Fruit fly (Drosophila melanogaster) whole organism, embryonic: ENCODE measurements around the gene CG1273.

Experiments
- Aef1 ChIP-seq: fragments of 200-800 bp; sonication (Bioruptor generic); IDR thresholded peaks from 3 replicates; pipeline ENCODE4 v1.3.6; 2022; ENCODE audit warnings: missing biosample characterization, missing genetic modification characterization
- BEAF-32 ChIP-seq: fragments of 200-800 bp; sonication (Bioruptor generic); optimal IDR thresholded peaks from 3 replicates; lab custom pipeline; 2017; ENCODE audit warnings: missing biosample characterization, missing genetic modification characterization, mild to moderate bottlenecking, moderate library complexity, missing genetic modification reagents
- CG1024 ChIP-seq: fragments of 200-800 bp; sonication (Bioruptor generic); IDR thresholded peaks from 2 replicates; pipeline ENCODE4 v1.3.6; 2022; ENCODE audit warnings: missing biosample characterization, missing genetic modification characterization
- CG12219 ChIP-seq: fragments of 200-800 bp; sonication (Bioruptor generic); optimal IDR thresholded peaks from 3 replicates; lab custom pipeline; 2018; ENCODE audit warnings: missing biosample characterization, mild to moderate bottlenecking, missing genetic modification characterization
- CG12391 ChIP-seq: fragments of 200-800 bp; sonication (Bioruptor generic); optimal IDR thresholded peaks from 3 replicates; lab custom pipeline; 2018; ENCODE audit warnings: missing biosample characterization, mild to moderate bottlenecking, missing genetic modification characterization, moderate library complexity
- CG13287 ChIP-seq: fragments of 200-800 bp; sonication (Bioruptor generic); IDR thresholded peaks from 2 replicates; pipeline ENCODE4 v1.3.6; 2022; ENCODE audit warnings: missing biosample characterization, missing genetic modification characterization; ENCODE audit not compliant: partially characterized antibody
- CG13624 ChIP-seq: fragments of 200-800 bp; sonication (Bioruptor generic); optimal IDR thresholded peaks from 2 replicates; lab custom pipeline; 2016; ENCODE audit warnings: missing biosample characterization, missing genetic modification characterization
- CG17359 ChIP-seq: fragments of 200-800 bp; sonication (Bioruptor generic); optimal IDR thresholded peaks from 3 replicates; lab custom pipeline; 2018; ENCODE audit warnings: missing biosample characterization, mild to moderate bottlenecking, missing genetic modification characterization, moderate library complexity
- CG30431 ChIP-seq: fragments of 200-800 bp; sonication (Bioruptor generic); optimal IDR thresholded peaks from 2 replicates; lab custom pipeline; 2017; ENCODE audit warnings: missing biosample characterization, missing genetic modification characterization
- CG33213 ChIP-seq: fragments of 200-800 bp; sonication (Bioruptor generic); optimal IDR thresholded peaks from 3 replicates; lab custom pipeline; 2016; ENCODE audit warnings: missing biosample characterization, missing genetic modification characterization
- CG4404 ChIP-seq: fragments of 200-800 bp; sonication (Bioruptor generic); IDR thresholded peaks from 2 replicates; pipeline ENCODE4 v1.3.6; 2022; ENCODE audit warnings: missing biosample characterization, missing genetic modification characterization
- CG6791 ChIP-seq: fragments of 200-800 bp; sonication (Bioruptor generic); IDR thresholded peaks from 3 replicates; pipeline ENCODE4 v1.3.6; 2022; ENCODE audit warnings: missing biosample characterization, missing genetic modification characterization; ENCODE audit not compliant: partially characterized antibody
- CG7928 ChIP-seq: fragments of 200-800 bp; sonication (Bioruptor generic); optimal IDR thresholded peaks from 2 replicates; lab custom pipeline; 2017; ENCODE audit warnings: missing biosample characterization, mild to moderate bottlenecking, missing genetic modification characterization
- CG8388 ChIP-seq: fragments of 200-800 bp; sonication (Bioruptor generic); optimal IDR thresholded peaks from 2 replicates; lab custom pipeline; 2019; ENCODE audit warnings: missing biosample characterization, mild to moderate bottlenecking, missing genetic modification characterization, moderate library complexity
- CG8765 ChIP-seq: fragments of 200-800 bp; sonication (Bioruptor generic); IDR thresholded peaks from 2 replicates; pipeline ENCODE4 v1.3.6; 2022; ENCODE audit warnings: missing biosample characterization, missing genetic modification characterization
- CG8924 ChIP-seq: fragments of 200-800 bp; optimal IDR thresholded peaks from 3 replicates; lab custom pipeline; 2019; ENCODE audit warnings: missing biosample characterization, mild to moderate bottlenecking, missing genetic modification characterization, moderate library complexity
- Camta ChIP-seq: fragments of 200-800 bp; sonication (Bioruptor generic); optimal IDR thresholded peaks from 2 replicates; lab custom pipeline; 2016; ENCODE audit warnings: missing biosample characterization, missing genetic modification characterization
- D19A ChIP-seq: fragments of 200-800 bp; optimal IDR thresholded peaks from 3 replicates; lab custom pipeline; 2019; ENCODE audit warnings: missing biosample characterization, mild to moderate bottlenecking, missing genetic modification characterization, moderate library complexity
- D19B ChIP-seq: fragments of 200-800 bp; sonication (Bioruptor generic); optimal IDR thresholded peaks from 2 replicates; lab custom pipeline; 2017; ENCODE audit warnings: missing biosample characterization, mild to moderate bottlenecking, missing genetic modification characterization
- H15 ChIP-seq: fragments of 200-800 bp; sonication (Bioruptor generic); IDR thresholded peaks from 3 replicates; pipeline ENCODE4 v1.3.6; 2022; ENCODE audit warnings: missing biosample characterization, missing genetic modification characterization
- Hr39 ChIP-seq: fragments of >200 bp; optimal IDR thresholded peaks from 2 replicates; lab custom pipeline; 2017
- Jarid2 ChIP-seq: fragments of 200-800 bp; sonication (Bioruptor generic); optimal IDR thresholded peaks from 3 replicates; lab custom pipeline; 2017; ENCODE audit warnings: mild to moderate bottlenecking, missing biosample characterization, missing genetic modification reagents, missing genetic modification characterization
- Lhr ChIP-seq: fragments of 200-800 bp; sonication (Bioruptor generic); optimal IDR thresholded peaks from 3 replicates; lab custom pipeline; 2017; ENCODE audit warnings: mild to moderate bottlenecking, missing biosample characterization, missing genetic modification reagents, missing genetic modification characterization
- Med ChIP-seq: fragments of 200-800 bp; sonication (Bioruptor generic); peaks from one replicate; lab custom pipeline; 2016; ENCODE audit warnings: missing biosample characterization, missing genetic modification characterization, mild to moderate bottlenecking, inconsistent platforms, moderate library complexity
- Sox100B ChIP-seq: fragments of 200-800 bp; sonication (Bioruptor generic); optimal IDR thresholded peaks from 3 replicates; lab custom pipeline; 2018; ENCODE audit warnings: missing biosample characterization, mild to moderate bottlenecking, missing genetic modification characterization
- Stat92E ChIP-seq, 3 experiments: fragments of >200 bp in 2 of 3; fragments of 200-800 bp in 1 of 3; sonication (Bioruptor generic) in 1 of 3; optimal IDR thresholded peaks; 2 replicates each; lab custom pipeline; 2017 to 2019; ENCODE audit warnings: missing biosample characterization in 3 of 3, missing genetic modification characterization in 3 of 3, mild to moderate bottlenecking in 1 of 3, moderate library complexity in 1 of 3
- abd-A ChIP-seq: fragments of 200-800 bp; sonication (Bioruptor generic); optimal IDR thresholded peaks from 3 replicates; lab custom pipeline; 2019; ENCODE audit warnings: missing biosample characterization, mild to moderate bottlenecking, missing genetic modification characterization, moderate library complexity
- ase ChIP-seq: fragments of 200-800 bp; sonication (Bioruptor generic); IDR thresholded peaks from 3 replicates; pipeline ENCODE4 v1.3.6; 2022; ENCODE audit warnings: missing biosample characterization, missing genetic modification characterization
- ash1 ChIP-seq: fragments of 200-800 bp; sonication (Bioruptor generic); optimal IDR thresholded peaks from 2 replicates; lab custom pipeline; 2018; ENCODE audit warnings: missing biosample characterization, mild to moderate bottlenecking, missing genetic modification characterization
- bsh ChIP-seq, 2 experiments: fragments of 200-800 bp; sonication (Bioruptor generic); optimal IDR thresholded peaks; 2 replicates each; lab custom pipeline; 2017 to 2018; ENCODE audit warnings: mild to moderate bottlenecking in 2 of 2, missing biosample characterization in 2 of 2, missing genetic modification characterization in 2 of 2, moderate library complexity in 1 of 2
- cato ChIP-seq: fragments of 200-800 bp; sonication (Bioruptor generic); optimal IDR thresholded peaks from 2 replicates; lab custom pipeline; 2016; ENCODE audit warnings: missing biosample characterization, missing genetic modification characterization, borderline replicate concordance
- caup ChIP-seq: fragments of 200-800 bp; sonication (Bioruptor generic); optimal IDR thresholded peaks from 3 replicates; lab custom pipeline; 2017; ENCODE audit warnings: missing biosample characterization, mild to moderate bottlenecking, missing genetic modification characterization, moderate library complexity; ENCODE audit not compliant: severe bottlenecking
- chinmo ChIP-seq: fragments of 200-800 bp; sonication (Bioruptor generic); IDR thresholded peaks from 4 replicates; pipeline ENCODE4 v1.3.6; 2022; ENCODE audit warnings: missing biosample characterization, missing genetic modification characterization; ENCODE audit not compliant: partially characterized antibody
- croc ChIP-seq: fragments of 200-800 bp; sonication (Bioruptor generic); conservative IDR thresholded peaks from 3 replicates; pipeline ENCODE4 v1.3.6; 2022; ENCODE audit warnings: missing biosample characterization, missing genetic modification characterization
- cwo ChIP-seq: fragments of 200-800 bp; sonication (Bioruptor generic); optimal IDR thresholded peaks from 3 replicates; lab custom pipeline; 2017; ENCODE audit warnings: missing biosample characterization, missing genetic modification characterization, mild to moderate bottlenecking, moderate library complexity, missing genetic modification reagents
- dati ChIP-seq: fragments of 200-800 bp; sonication (Bioruptor generic); IDR thresholded peaks from 2 replicates; pipeline ENCODE4 v1.3.6; 2022; ENCODE audit warnings: missing biosample characterization, missing genetic modification characterization
- ewg ChIP-seq: fragments of 200-800 bp; sonication (Bioruptor generic); optimal IDR thresholded peaks from 3 replicates; lab custom pipeline; 2017; ENCODE audit warnings: mild to moderate bottlenecking, missing biosample characterization, missing genetic modification reagents, missing genetic modification characterization
- fd3F ChIP-seq: fragments of 200-800 bp; sonication (Bioruptor generic); optimal IDR thresholded peaks from 2 replicates; lab custom pipeline; 2018; ENCODE audit warnings: missing biosample characterization, mild to moderate bottlenecking, missing genetic modification characterization, moderate library complexity
- fd96Cb ChIP-seq: fragments of 200-800 bp; sonication (Bioruptor generic); optimal IDR thresholded peaks from 2 replicates; lab custom pipeline; 2018; ENCODE audit warnings: missing biosample characterization, mild to moderate bottlenecking, missing genetic modification characterization, moderate library complexity
- gce ChIP-seq: fragments of 200-800 bp; sonication (Bioruptor generic); IDR thresholded peaks from 3 replicates; pipeline ENCODE4 v1.3.6; 2022; ENCODE audit warnings: missing biosample characterization, missing genetic modification characterization
- grau ChIP-seq: fragments of 200-800 bp; optimal IDR thresholded peaks from 3 replicates; lab custom pipeline; 2019; ENCODE audit warnings: missing biosample characterization, mild to moderate bottlenecking, missing genetic modification characterization, moderate library complexity
- her ChIP-seq: fragments of 200-800 bp; sonication (Bioruptor generic); optimal IDR thresholded peaks from 2 replicates; lab custom pipeline; 2016; ENCODE audit warnings: missing biosample characterization, missing genetic modification characterization
- ken ChIP-seq: fragments of 200-800 bp; sonication (Bioruptor generic); IDR thresholded peaks from 3 replicates; pipeline ENCODE4 v1.3.6; 2022; ENCODE audit warnings: missing biosample characterization, missing genetic modification characterization
- luna ChIP-seq: fragments of 200-800 bp; sonication (Bioruptor generic); optimal IDR thresholded peaks from 2 replicates; lab custom pipeline; 2016; ENCODE audit warnings: missing biosample characterization, missing genetic modification characterization
- ranshi ChIP-seq: fragments of 200-800 bp; sonication (Bioruptor generic); IDR thresholded peaks from 2 replicates; pipeline ENCODE4 v1.3.6; 2022; ENCODE audit warnings: missing biosample characterization, missing genetic modification characterization
- so ChIP-seq: fragments of 200-800 bp; sonication (Bioruptor generic); IDR thresholded peaks from 3 replicates; pipeline ENCODE4 v1.3.6; 2022; ENCODE audit warnings: missing biosample characterization, missing genetic modification characterization
- ssp ChIP-seq: fragments of 200-800 bp; sonication (Bioruptor generic); IDR thresholded peaks from 2 replicates; pipeline ENCODE4 v1.3.6; 2022; ENCODE audit warnings: missing biosample characterization, missing genetic modification characterization
- usp ChIP-seq: fragments of >200 bp; optimal IDR thresholded peaks from 2 replicates; lab custom pipeline; 2017; ENCODE audit warnings: missing biosample characterization, missing genetic modification characterization
- wek ChIP-seq: fragments of 200-800 bp; sonication (Bioruptor generic); optimal IDR thresholded peaks from 3 replicates; lab custom pipeline; 2018; ENCODE audit warnings: missing biosample characterization, mild to moderate bottlenecking, missing genetic modification characterization, moderate library complexity
- yki ChIP-seq: fragments of >200 bp; optimal IDR thresholded peaks from 3 replicates; lab custom pipeline; 2018

Gene CG1273

DNA sequence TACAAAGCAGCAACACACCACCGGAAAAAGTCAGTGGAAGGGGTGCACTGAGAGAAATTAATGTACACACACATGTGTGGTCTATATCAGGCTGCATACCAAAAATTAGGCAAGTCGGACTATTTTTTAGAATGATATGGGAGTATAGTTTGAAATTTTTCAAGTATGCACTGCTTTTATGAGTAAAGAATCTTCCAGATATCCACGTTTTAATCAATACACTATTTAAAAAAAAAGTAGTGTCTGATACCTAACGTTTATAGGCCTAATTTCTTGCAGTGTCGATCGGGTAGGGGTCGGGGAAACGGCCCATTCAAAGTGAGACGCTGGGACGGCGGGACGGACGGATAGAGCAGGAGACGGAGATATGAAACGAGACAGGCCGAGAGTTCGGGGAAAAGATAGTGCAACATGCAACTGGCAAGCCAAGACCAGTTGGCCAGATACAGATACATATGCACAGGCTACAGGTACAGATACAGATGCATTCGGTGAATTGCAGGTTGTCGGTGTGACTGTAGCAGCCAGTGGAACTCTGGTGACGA is 33.1 kb upstream of the CG1273 start (continued):
- TF ChIP-seq ken (GFP tag; lab: Robert Waterston, UW): peak; percentile 83
- TF ChIP-seq D19B (GFP tag; lab: Kevin White, UChicago): no peak
- TF ChIP-seq ase (GFP tag; lab: Robert Waterston, UW): peak; percentile 88; the same call in 2 of the 3 replicates
- TF ChIP-seq CG17359: peak; percentile 94
- TF ChIP-seq Aef1 (GFP tag; lab: Robert Waterston, UW): peak; percentile 73
- no peak for TF ChIP-seq CG6791
- peak; percentile 91 for TF ChIP-seq grau (tag; lab: Kevin White, UChicago)
- TF ChIP-seq ewg (GFP tag; lab: Kevin White, UChicago): peak; percentile 90
- TF ChIP-seq ssp: peak; percentile 82
- peak in 1 of 3 experiments; percentile 97 for TF ChIP-seq Stat92E (GFP tag; optimal IDR thresholded peaks at IDR 0.05; lab: Kevin White, UChicago)
- TF ChIP-seq luna (GFP tag; lab: Kevin White, UChicago): peak; percentile 8
- peak; percentile 72 for TF ChIP-seq cwo
- TF ChIP-seq dati (GFP tag; lab: Robert Waterston, UW): peak; percentile 43
- TF ChIP-seq so (GFP tag; lab: Robert Waterston, UW): peak; percentile 90
- no peak for TF ChIP-seq usp (GFP tag; lab: Kevin White, UChicago)
- TF ChIP-seq CG13624 (GFP tag; lab: Kevin White, UChicago): peak; percentile 76
- TF ChIP-seq gce (GFP tag; lab: Robert Waterston, UW): peak; percentile 84
- TF ChIP-seq Med (GFP tag; lab: Kevin White, UChicago): peak; percentile 97
- peak; percentile 54 for TF ChIP-seq fd3F (GFP tag; lab: Kevin White, UChicago)
- TF ChIP-seq D19A (tag; lab: Kevin White, UChicago): peak; percentile 93
- no peak for TF ChIP-seq BEAF-32
- no peak for TF ChIP-seq yki (lab: Kevin White, UChicago)
- peak; percentile 82 for TF ChIP-seq ranshi (GFP tag; lab: Robert Waterston, UW)
- peak; percentile 69 for TF ChIP-seq Jarid2 (GFP tag; lab: Kevin White, UChicago)
- TF ChIP-seq bsh (GFP tag; optimal IDR thresholded peaks at IDR 0.05; lab: Kevin White, UChicago): peak; percentile 87 to 96
- TF ChIP-seq Hr39 (lab: Kevin White, UChicago): no peak
- TF ChIP-seq croc (GFP tag; lab: Robert Waterston, UW): peak; percentile 95
- TF ChIP-seq fd96Cb (tag; lab: Kevin White, UChicago): peak; percentile 97
- peak; percentile 79 for TF ChIP-seq her (GFP tag; lab: Kevin White, UChicago)
- peak; percentile 87 for TF ChIP-seq CG8765
- TF ChIP-seq CG33213 (GFP tag; lab: Kevin White, UChicago): peak; percentile 85
- TF ChIP-seq CG4404 (GFP tag; lab: Robert Waterston, UW): peak; percentile 97
- TF ChIP-seq CG8388 (GFP tag; lab: Kevin White, UChicago): peak; percentile 95
- TF ChIP-seq wek (GFP tag; lab: Kevin White, UChicago): peak; percentile 78
- TF ChIP-seq CG13287 (GFP tag; lab: Robert Waterston, UW): no peak
- TF ChIP-seq CG8924 (tag; lab: Kevin White, UChicago): peak; percentile 96
- TF ChIP-seq chinmo (GFP tag; lab: Robert Waterston, UW): no peak
- peak; percentile 89 for TF ChIP-seq Lhr (GFP tag; lab: Kevin White, UChicago)
- TF ChIP-seq ash1: no peak
- peak; percentile 94 for TF ChIP-seq CG30431
- peak; percentile 91 for TF ChIP-seq CG12219 (GFP tag; lab: Kevin White, UChicago)
- peak; percentile 91 for TF ChIP-seq cato (GFP tag; lab: Kevin White, UChicago)
- peak; percentile 96 for TF ChIP-seq Sox100B (GFP tag; lab: Kevin White, UChicago)
- peak; percentile 96 for TF ChIP-seq CG12391 (tag; lab: Kevin White, UChicago)
- peak; percentile 94 for TF ChIP-seq Camta
- TF ChIP-seq CG7928: no peak
- TF ChIP-seq CG1024 (GFP tag; lab: Robert Waterston, UW): peak; percentile 66
- TF ChIP-seq abd-A (tag; lab: Kevin White, UChicago): peak; percentile 73
- peak; percentile 66 for TF ChIP-seq caup
- peak; percentile 79 for TF ChIP-seq H15 (GFP tag; lab: Robert Waterston, UW)
